Worm (Caenorhabditis elegans): ENCODE results near the gene C35A5.6.

DNA sequence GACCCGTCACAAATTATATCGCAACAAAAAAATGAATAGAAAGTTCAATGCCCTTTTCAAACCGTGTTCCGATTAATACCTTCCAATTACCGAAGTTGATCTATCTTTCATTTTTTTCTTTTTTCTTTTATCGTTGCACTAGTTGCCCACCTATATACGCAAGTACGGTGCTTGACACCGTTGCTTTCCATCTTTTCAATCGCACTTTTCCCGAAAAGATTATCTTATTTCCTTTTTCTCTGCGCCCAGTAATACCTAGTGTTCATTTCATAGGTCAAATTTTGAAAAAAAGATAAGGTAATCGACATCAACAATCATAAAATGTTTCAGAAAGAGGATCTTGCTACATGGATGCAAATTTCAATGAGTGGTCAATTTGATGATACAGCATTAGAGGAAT is 20.7 kb downstream of the C35A5.6 start:
- no peak for TF ChIP-seq cog-1 (tag; optimal IDR thresholded peaks at IDR 0.05)
- no peak for TF ChIP-seq med-1 (GFP tag; optimal IDR thresholded peaks at IDR 0.05; ENCODE audit: insufficient read depth)
- no peak for TF ChIP-seq tab-1 (GFP tag; IDR thresholded peaks at IDR 0.05)
- TF ChIP-seq flt-1 (GFP tag; IDR thresholded peaks at IDR 0.05) = no peak
- no peak for TF ChIP-seq ref-1 (GFP tag; conservative IDR thresholded peaks at IDR 0.05)

All from whole organism, midembryonic.